Worm (Caenorhabditis elegans): Measurements from ENCODE around the gene M01H9.5.
A peak's percentile ranks its signal among the peaks of the same experiment; 100 is the strongest.

M01H9.5 gene

ce11 chrIV:4477009-4477471, 11.8 kb downstream of the M01H9.5 start, which contains the start of gene M01H9.3 (continued):
- TF ChIP-seq elt-1 (tag; optimal IDR thresholded peaks at IDR 0.05) (no peak), lin-15B (tag; optimal IDR thresholded peaks at IDR 0.05) (peak; percentile 13), fkh-2 (tag; optimal IDR thresholded peaks at IDR 0.05) (no peak), egl-27 (tag; optimal IDR thresholded peaks at IDR 0.05) (no peak), nhr-237 (tag; optimal IDR thresholded peaks at IDR 0.05) (no peak), mml-1 (tag; optimal IDR thresholded peaks at IDR 0.05) (no peak), skn-1 (tag; optimal IDR thresholded peaks at IDR 0.05) (no peak), nhr-12 (tag; optimal IDR thresholded peaks at IDR 0.05) (no peak)

ce11 chrIV:4478612-4479011, 13.3 kb downstream of the M01H9.5 start:
- peak; percentile 24 for TF ChIP-seq pha-4 (tag; optimal IDR thresholded peaks at IDR 0.05)
- no peak for TF ChIP-seq nhr-76 (tag; optimal IDR thresholded peaks at IDR 0.05)
- TF ChIP-seq snpc-4 (tag; optimal IDR thresholded peaks at IDR 0.05): no peak
- TF ChIP-seq pqm-1 (tag; optimal IDR thresholded peaks at IDR 0.05): peak; percentile 31

- TF ChIP-seq unc-62 (GFP tag; optimal IDR thresholded peaks at IDR 0.05): no peak
- TF ChIP-seq jun-1 (tag; optimal IDR thresholded peaks at IDR 0.05): no peak
- TF ChIP-seq ceh-9 (tag; optimal IDR thresholded peaks at IDR 0.05): no peak
These were observed 14.7 kb downstream of the M01H9.5 start, which contains the start of gene M01H9.10 for ce11 chrIV:4480027-4480426. Gene M01H9.10, minus strand, starts transcription at chrIV:4480127.

- TF ChIP-seq elt-2 (tag; optimal IDR thresholded peaks at IDR 0.05) (peak; percentile 59), lin-15B (tag; optimal IDR thresholded peaks at IDR 0.05) (no peak), snpc-4 (tag; optimal IDR thresholded peaks at IDR 0.05) (no peak), sea-2 (GFP tag; optimal IDR thresholded peaks at IDR 0.05) (no peak), pqm-1 (tag; optimal IDR thresholded peaks at IDR 0.05) (peak; percentile 22), daf-12 (tag; optimal IDR thresholded peaks at IDR 0.05) (no peak), nhr-28 (tag; optimal IDR thresholded peaks at IDR 0.05) (no peak)
These were observed 16.0 kb downstream of the M01H9.5 start for ce11 chrIV:4481298-4481697.

ce11 chrIV:4482531-4482930, 17.2 kb downstream of the M01H9.5 start, which contains the start of gene M01H9.4:
Gene M01H9.4, minus strand, starts transcription at chrIV:4482909.
- TF ChIP-seq daf-12 (tag; optimal IDR thresholded peaks at IDR 0.05) (no peak), jun-1 (tag; optimal IDR thresholded peaks at IDR 0.05) (peak; percentile 70), unc-62 (GFP tag; optimal IDR thresholded peaks at IDR 0.05) (no peak), nhr-25 (tag; optimal IDR thresholded peaks at IDR 0.05) (no peak), ceh-28 (tag; optimal IDR thresholded peaks at IDR 0.05) (peak; percentile 60), elt-2 (tag; optimal IDR thresholded peaks at IDR 0.05) (peak; percentile 97), elt-3 (tag; optimal IDR thresholded peaks at IDR 0.05) (no peak), ama-1 (optimal IDR thresholded peaks at IDR 0.05) (no peak), pha-4 (tag; optimal IDR thresholded peaks at IDR 0.05) (peak; percentile 55), nhr-43 (tag; optimal IDR thresholded peaks at IDR 0.05; ENCODE audit: poor library complexity, severe bottlenecking) (no peak), egl-5 (tag; optimal IDR thresholded peaks at IDR 0.05) (no peak), ceh-9 (tag; optimal IDR thresholded peaks at IDR 0.05) (no peak), sea-2 (GFP tag; optimal IDR thresholded peaks at IDR 0.05) (no peak), pqm-1 (tag; optimal IDR thresholded peaks at IDR 0.05) (peak; percentile 82), fos-1 (tag; optimal IDR thresholded peaks at IDR 0.05) (no peak), tbx-2 (tag; optimal IDR thresholded peaks at IDR 0.05) (no peak), egl-27 (tag; optimal IDR thresholded peaks at IDR 0.05) (no peak), ceh-82 (tag; optimal IDR thresholded peaks at IDR 0.05) (no peak)

- TF ChIP-seq pqm-1 (tag; optimal IDR thresholded peaks at IDR 0.05) (peak; percentile 78), egl-5 (tag; optimal IDR thresholded peaks at IDR 0.05) (no peak), elt-2 (tag; optimal IDR thresholded peaks at IDR 0.05) (peak; percentile 73)
These were observed 19.3 kb downstream of the M01H9.5 start for ce11 chrIV:4484555-4484954.

- peak; percentile 86 for TF ChIP-seq pqm-1 (tag; optimal IDR thresholded peaks at IDR 0.05)
- TF ChIP-seq elt-2 (tag; optimal IDR thresholded peaks at IDR 0.05): peak; percentile 82
- peak; percentile 36 for TF ChIP-seq pha-4 (tag; optimal IDR thresholded peaks at IDR 0.05)
- no peak for TF ChIP-seq jun-1 (tag; optimal IDR thresholded peaks at IDR 0.05)
These were observed 21.5 kb downstream of the M01H9.5 start, which contains the start of gene trx-3 for ce11 chrIV:4486738-4487137. Gene trx-3, plus strand, starts transcription at chrIV:4487028.

All from whole organism, L3 larva.